Worm (Caenorhabditis elegans) whole organism, L4/young adult: ENCODE measurements around the gene K11C4.2.

ENCODE experiments used
- W03F9.2 ChIP-seq: fragments of 150-350 bp; optimal IDR thresholded peaks from 2 replicates; lab custom pipeline; 2014; ENCODE audit warnings: missing biosample characterization, missing genetic modification characterization
- dao-5 ChIP-seq: sonication (generic microtip); optimal IDR thresholded peaks from 2 replicates; lab custom pipeline; 2016; ENCODE audit warnings: missing genotype, missing genetic modification characterization, moderate library complexity, missing compliant biosample characterization
- him-1 ChIP-seq: sonication (generic microtip); optimal IDR thresholded peaks from 2 replicates; lab custom pipeline; 2016; ENCODE audit warnings: missing genotype, missing genetic modification reagents, missing genetic modification characterization, missing compliant biosample characterization

- TF ChIP-seq dao-5 (tag; lab: Kevin White, UChicago) (no peak), him-1 (tag; lab: Kevin White, UChicago) (no peak), W03F9.2 (tag; lab: Kevin White, UChicago) (no peak)
These were observed 48.4 kb upstream of the K11C4.2 start, which contains the start of gene lgc-54 for ce11 chrV:6846507-6846906.
